Worm (Caenorhabditis elegans): ENCODE results near the gene ceh-100.

The ceh-100 gene

DNA sequence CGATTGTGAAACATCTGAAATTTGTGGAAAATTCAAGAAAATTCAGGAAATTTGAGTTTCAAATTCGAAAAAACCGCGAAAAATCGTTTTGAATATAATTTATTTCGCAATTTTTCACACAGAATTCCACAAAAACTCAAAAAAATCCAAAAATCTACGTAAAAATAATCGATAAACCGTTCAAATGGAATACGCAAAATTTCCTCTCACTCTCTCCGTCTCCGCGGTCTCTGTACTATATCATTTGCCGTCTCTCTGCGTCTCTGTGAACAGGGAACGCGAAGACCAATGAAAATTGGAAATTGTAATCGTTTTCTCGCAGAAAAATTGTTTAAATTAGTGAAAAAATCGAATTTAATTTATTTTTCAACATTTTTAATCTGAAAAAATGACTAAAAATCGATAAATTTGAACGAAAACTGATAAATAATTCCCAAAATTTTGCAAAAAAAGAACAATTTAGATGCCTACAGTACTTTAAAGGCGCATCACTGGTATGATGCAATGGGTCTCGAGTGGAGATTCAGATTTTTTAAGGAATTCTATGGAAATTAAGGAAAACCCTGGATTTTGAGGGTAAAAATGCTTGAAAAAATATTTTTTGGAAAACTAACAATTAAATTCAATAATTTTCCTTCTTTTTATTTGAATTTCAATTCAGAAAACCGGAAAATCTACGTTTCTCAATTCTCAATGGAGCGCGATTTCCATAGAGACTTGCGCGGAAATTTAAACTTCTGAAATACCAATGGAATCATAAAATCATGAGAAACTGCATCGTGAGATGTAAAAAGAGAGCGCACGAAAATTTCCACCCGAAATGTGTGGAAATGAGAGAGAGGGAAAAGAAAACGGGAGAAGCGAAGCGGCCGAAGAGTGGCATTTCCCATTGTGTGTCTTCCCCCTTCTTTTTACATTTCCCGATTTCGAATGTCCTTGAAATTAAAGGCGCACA lies at the start of gene ceh-100, which contains the start of gene lips-15 (continued):
- TF ChIP-seq hlh-17 (GFP tag; optimal IDR thresholded peaks at IDR 0.05; ENCODE audit: borderline replicate concordance) (no peak), ceh-88 (GFP tag; IDR thresholded peaks at IDR 0.05) (no peak), C34B4.2 (tag; optimal IDR thresholded peaks at IDR 0.05) (no peak), nhr-71 (tag; optimal IDR thresholded peaks at IDR 0.05) (no peak), C04F5.9 (tag; optimal IDR thresholded peaks at IDR 0.05) (no peak), vab-15 (tag; optimal IDR thresholded peaks at IDR 0.05) (no peak), lin-15B (tag; optimal IDR thresholded peaks at IDR 0.05) (peak; percentile 76), lin-14 (GFP tag; optimal IDR thresholded peaks at IDR 0.05) (peak; percentile 46), C16A3.4 (tag; optimal IDR thresholded peaks at IDR 0.05) (peak; percentile 8), nhr-28 (tag; optimal IDR thresholded peaks at IDR 0.05) (no peak), pag-3 (tag; optimal IDR thresholded peaks at IDR 0.05; ENCODE audit: borderline replicate concordance, insufficient read depth) (no peak), mep-1 (tag; optimal IDR thresholded peaks at IDR 0.05) (peak; percentile 33), xbp-1 (tag; optimal IDR thresholded peaks at IDR 0.05) (no peak), alr-1 (tag; optimal IDR thresholded peaks at IDR 0.05; ENCODE audit: borderline replicate concordance) (no peak), nhr-237 (tag; optimal IDR thresholded peaks at IDR 0.05) (no peak), tlp-1 (tag; optimal IDR thresholded peaks at IDR 0.05) (no peak), sox-4 (tag; optimal IDR thresholded peaks at IDR 0.05) (no peak), ets-5 (GFP tag; IDR thresholded peaks at IDR 0.05) (no peak), aha-1 (tag; optimal IDR thresholded peaks at IDR 0.05) (no peak), swsn-7 (tag; optimal IDR thresholded peaks at IDR 0.05) (no peak), ztf-11 (tag; optimal IDR thresholded peaks at IDR 0.05) (no peak), elt-2 (tag; optimal IDR thresholded peaks at IDR 0.05) (no peak), dsc-1 (tag; optimal IDR thresholded peaks at IDR 0.05) (no peak), nhr-76 (tag; optimal IDR thresholded peaks at IDR 0.05) (no peak), nhr-77 (tag; optimal IDR thresholded peaks at IDR 0.05) (no peak), lir-3 (tag; optimal IDR thresholded peaks at IDR 0.05; ENCODE audit: poor library complexity) (no peak), tbx-2 (tag; optimal IDR thresholded peaks at IDR 0.05) (peak; percentile 8), ama-1 (optimal IDR thresholded peaks at IDR 0.05) (no peak), nhr-47 (tag; optimal IDR thresholded peaks at IDR 0.05) (no peak), nhr-90 (tag; optimal IDR thresholded peaks at IDR 0.05; ENCODE audit: poor library complexity) (no peak), nhr-85 (tag) (peak; percentile 62), unc-62 (GFP tag; optimal IDR thresholded peaks at IDR 0.05) (no peak), ceh-90 (tag; optimal IDR thresholded peaks at IDR 0.05) (no peak), grh-1 (GFP tag; IDR thresholded peaks at IDR 0.05) (no peak)

DNA sequence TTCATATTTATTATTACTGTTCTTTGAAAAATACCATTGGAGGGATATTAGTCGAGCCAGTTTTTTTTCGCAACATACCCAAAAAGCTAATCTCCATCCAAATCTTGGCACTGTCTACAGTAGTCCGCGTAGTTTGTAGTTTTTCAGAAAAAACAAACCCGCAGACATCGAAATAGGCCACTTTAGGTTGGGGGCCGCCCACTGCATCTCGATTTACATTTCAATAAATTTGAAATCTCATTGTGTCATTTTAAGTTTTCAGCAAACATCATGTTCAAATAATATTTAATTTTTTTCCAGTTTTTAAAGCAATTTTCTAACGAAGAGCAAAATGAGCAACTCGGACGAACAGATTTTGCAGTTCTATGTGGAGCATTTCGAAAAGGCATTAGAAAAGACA lies 36.9 kb upstream of the ceh-100 start, which contains the start of gene nhr-235:
TSS of gene nhr-235 (plus strand) at position 301 of the 400 bp plus-strand sequence.
- TF ChIP-seq ceh-63 (GFP tag; optimal IDR thresholded peaks at IDR 0.05) (no peak), sox-4 (tag; optimal IDR thresholded peaks at IDR 0.05) (no peak), ceh-8 (GFP tag; optimal IDR thresholded peaks at IDR 0.05) (no peak), nhr-237 (tag; optimal IDR thresholded peaks at IDR 0.05) (no peak), nhr-19 (GFP tag; conservative IDR thresholded peaks at IDR 0.05) (no peak), mef-2 (tag; optimal IDR thresholded peaks at IDR 0.05) (no peak), unc-62 (GFP tag; optimal IDR thresholded peaks at IDR 0.05) (no peak), ama-1 (optimal IDR thresholded peaks at IDR 0.05) (no peak)

DNA sequence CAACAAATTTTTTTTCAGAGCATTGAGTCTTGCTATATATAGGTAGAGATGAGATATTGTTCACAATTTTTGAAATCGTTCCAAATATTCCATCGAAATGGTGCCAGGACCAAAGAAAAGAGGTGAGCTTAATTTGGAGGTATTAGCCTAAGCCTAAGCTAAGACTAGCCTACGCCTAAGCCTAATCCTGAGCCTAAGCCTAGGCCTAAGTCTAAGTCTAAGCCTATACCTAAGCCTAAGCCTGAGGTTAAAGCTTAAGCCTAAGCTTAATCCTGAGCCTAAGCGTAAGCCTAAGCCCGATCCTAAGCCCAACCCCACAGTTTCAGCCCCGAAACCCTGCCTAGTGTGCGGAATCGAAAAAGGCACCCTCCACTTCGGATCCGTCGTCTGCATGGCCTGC lies 33.1 kb upstream of the ceh-100 start, which contains the start of gene nhr-234:
TSS of gene nhr-234 (plus strand) at position 77 of the 400 bp plus-strand sequence.
- TF ChIP-seq fkh-10 (GFP tag; optimal IDR thresholded peaks at IDR 0.05) (no peak), ets-5 (GFP tag; IDR thresholded peaks at IDR 0.05) (no peak), vab-15 (tag; optimal IDR thresholded peaks at IDR 0.05) (no peak), nhr-47 (tag; optimal IDR thresholded peaks at IDR 0.05) (no peak), pag-3 (tag; optimal IDR thresholded peaks at IDR 0.05; ENCODE audit: borderline replicate concordance, insufficient read depth) (no peak)

Measured in whole organism, L1 larva.